Fruit fly (Drosophila melanogaster) whole organism, embryonic: Measurements from ENCODE around the gene Coq7.
A peak's percentile ranks its signal among the peaks of the same experiment; 100 is the strongest.

Experiments
- Asciz ChIP-seq: fragments of 200-800 bp; sonication (Bioruptor generic); optimal IDR thresholded peaks from 2 replicates; lab custom pipeline; 2017; ENCODE audit warnings: missing biosample characterization, mild to moderate bottlenecking, missing genetic modification characterization, missing genetic modification reagents
- CG10959 ChIP-seq: fragments of 200-800 bp; sonication (Bioruptor generic); IDR thresholded peaks from 2 replicates; pipeline ENCODE4 v1.3.6; 2022; ENCODE audit warnings: missing biosample characterization, missing genetic modification characterization
- CG11093 ChIP-seq: fragments of 200-800 bp; sonication (Bioruptor generic); IDR thresholded peaks from 3 replicates; pipeline ENCODE4 v1.3.6; 2022; ENCODE audit warnings: missing biosample characterization, missing genetic modification characterization
- CG11247 ChIP-seq: fragments of 200-800 bp; sonication (Bioruptor generic); IDR thresholded peaks from 2 replicates; pipeline ENCODE4 v1.3.6; 2022; ENCODE audit warnings: missing biosample characterization, missing genetic modification characterization
- CG15479 ChIP-seq: fragments of 200-800 bp; sonication (Bioruptor generic); optimal IDR thresholded peaks from 3 replicates; lab custom pipeline; 2019; ENCODE audit warnings: missing biosample characterization, mild to moderate bottlenecking, missing genetic modification characterization, moderate library complexity
- CG1602 ChIP-seq: fragments of 200-800 bp; sonication (Bioruptor generic); optimal IDR thresholded peaks from 3 replicates; lab custom pipeline; 2016; ENCODE audit warnings: missing biosample characterization, missing genetic modification characterization
- CG1792 ChIP-seq: fragments of 200-800 bp; sonication (Bioruptor generic); optimal IDR thresholded peaks from 2 replicates; lab custom pipeline; 2016; ENCODE audit warnings: missing biosample characterization, missing genetic modification characterization
- CG18476 ChIP-seq: fragments of 200-800 bp; sonication (Bioruptor generic); optimal IDR thresholded peaks from 2 replicates; lab custom pipeline; 2016; ENCODE audit warnings: missing biosample characterization, mild to moderate bottlenecking, missing genetic modification characterization
- CG2712 ChIP-seq: fragments of 200-800 bp; optimal IDR thresholded peaks from 3 replicates; lab custom pipeline; 2019; ENCODE audit warnings: missing biosample characterization, mild to moderate bottlenecking, missing genetic modification characterization, moderate library complexity
- CG30431 ChIP-seq: fragments of 200-800 bp; sonication (Bioruptor generic); optimal IDR thresholded peaks from 2 replicates; lab custom pipeline; 2017; ENCODE audit warnings: missing biosample characterization, missing genetic modification characterization
- CG31388 ChIP-seq: fragments of 200-800 bp; sonication (Bioruptor generic); optimal IDR thresholded peaks from 2 replicates; lab custom pipeline; 2016; ENCODE audit warnings: missing biosample characterization, missing genetic modification characterization
- CG3281 ChIP-seq: fragments of 200-800 bp; sonication (Bioruptor generic); optimal IDR thresholded peaks from 3 replicates; lab custom pipeline; 2017; ENCODE audit warnings: missing biosample characterization, mild to moderate bottlenecking, missing genetic modification characterization
- CG3995 ChIP-seq: fragments of 200-800 bp; sonication (Bioruptor generic); optimal IDR thresholded peaks from 3 replicates; lab custom pipeline; 2016; ENCODE audit warnings: missing biosample characterization, missing genetic modification characterization
- CG4424 ChIP-seq: fragments of 200-800 bp; sonication (Bioruptor generic); optimal IDR thresholded peaks from 3 replicates; lab custom pipeline; 2016; ENCODE audit warnings: missing biosample characterization, missing genetic modification characterization
- CG6689 ChIP-seq: fragments of 200-800 bp; sonication (Bioruptor generic); IDR thresholded peaks from 2 replicates; pipeline ENCODE4 v1.3.6; 2022; ENCODE audit warnings: missing biosample characterization, missing genetic modification characterization
- CG7987 ChIP-seq: fragments of 200-800 bp; sonication (Bioruptor generic); optimal IDR thresholded peaks from 2 replicates; lab custom pipeline; 2018; ENCODE audit warnings: missing biosample characterization, mild to moderate bottlenecking, missing genetic modification characterization, moderate library complexity
- CG8281 ChIP-seq: fragments of 200-800 bp; sonication (Bioruptor generic); optimal IDR thresholded peaks from 2 replicates; lab custom pipeline; 2018; ENCODE audit warnings: missing biosample characterization, mild to moderate bottlenecking, missing genetic modification characterization, moderate library complexity
- CG9727 ChIP-seq: fragments of 200-800 bp; sonication (Bioruptor generic); optimal IDR thresholded peaks from 3 replicates; lab custom pipeline; 2017; ENCODE audit warnings: missing biosample characterization, mild to moderate bottlenecking, missing genetic modification characterization
- CG9817 ChIP-seq: fragments of 200-800 bp; sonication (Bioruptor generic); optimal IDR thresholded peaks from 2 replicates; lab custom pipeline; 2018; ENCODE audit warnings: missing biosample characterization, mild to moderate bottlenecking, missing genetic modification characterization, moderate library complexity
- Doc2 ChIP-seq: fragments of 200-800 bp; sonication (Bioruptor generic); IDR thresholded peaks from 2 replicates; pipeline ENCODE4 v1.3.6; 2022; ENCODE audit warnings: missing biosample characterization, missing genetic modification characterization
- Lhr ChIP-seq: fragments of 200-800 bp; sonication (Bioruptor generic); optimal IDR thresholded peaks from 3 replicates; lab custom pipeline; 2017; ENCODE audit warnings: mild to moderate bottlenecking, missing biosample characterization, missing genetic modification reagents, missing genetic modification characterization
- Max ChIP-seq: fragments of 200-800 bp; sonication (Bioruptor generic); optimal IDR thresholded peaks from 2 replicates; lab custom pipeline; 2016; ENCODE audit warnings: missing biosample characterization, mild to moderate bottlenecking, missing genetic modification characterization
- Mes4 ChIP-seq: fragments of 200-800 bp; sonication (Bioruptor generic); optimal IDR thresholded peaks from 2 replicates; lab custom pipeline; 2016; ENCODE audit warnings: missing biosample characterization, missing genetic modification characterization
- Mrtf ChIP-seq: fragments of 200-800 bp; sonication (Bioruptor generic); IDR thresholded peaks from 3 replicates; pipeline ENCODE4 v1.3.6; 2022; ENCODE audit warnings: missing biosample characterization, missing genetic modification characterization
- NFAT ChIP-seq: fragments of 200-800 bp; sonication (Bioruptor generic); IDR thresholded peaks from 2 replicates; pipeline ENCODE4 v1.3.6; 2022; ENCODE audit warnings: missing biosample characterization, missing genetic modification characterization
- Nf-YA ChIP-seq: fragments of 200-800 bp; sonication (Bioruptor generic); IDR thresholded peaks from 2 replicates; pipeline ENCODE4 v1.3.6; 2022; ENCODE audit warnings: missing biosample characterization, missing genetic modification characterization
- Sin3A ChIP-seq: fragments of >200 bp; optimal IDR thresholded peaks from 2 replicates; lab custom pipeline; 2018
- Sox100B ChIP-seq: fragments of 200-800 bp; sonication (Bioruptor generic); optimal IDR thresholded peaks from 3 replicates; lab custom pipeline; 2018; ENCODE audit warnings: missing biosample characterization, mild to moderate bottlenecking, missing genetic modification characterization
- Spps ChIP-seq: fragments of 200-800 bp; sonication (Bioruptor generic); optimal IDR thresholded peaks from 2 replicates; lab custom pipeline; 2018; ENCODE audit warnings: missing biosample characterization, mild to moderate bottlenecking, missing genetic modification characterization
- Taf1 ChIP-seq: fragments of 200-800 bp; sonication (Bioruptor generic); IDR thresholded peaks from 2 replicates; pipeline ENCODE4 v1.3.6; 2022; ENCODE audit warnings: missing biosample characterization, missing genetic modification characterization
- ato ChIP-seq: fragments of 200-800 bp; sonication (Bioruptor generic); IDR thresholded peaks from 2 replicates; pipeline ENCODE4 v1.3.6; 2022; ENCODE audit warnings: missing biosample characterization, missing genetic modification characterization; ENCODE audit not compliant: partially characterized antibody
- chinmo ChIP-seq: fragments of 200-800 bp; sonication (Bioruptor generic); IDR thresholded peaks from 4 replicates; pipeline ENCODE4 v1.3.6; 2022; ENCODE audit warnings: missing biosample characterization, missing genetic modification characterization; ENCODE audit not compliant: partially characterized antibody
- chn ChIP-seq: fragments of 200-800 bp; sonication (Bioruptor generic); optimal IDR thresholded peaks from 2 replicates; lab custom pipeline; 2016; ENCODE audit warnings: missing biosample characterization, missing genetic modification characterization
- crc ChIP-seq: fragments of 200-800 bp; sonication (Bioruptor generic); optimal IDR thresholded peaks from 2 replicates; lab custom pipeline; 2016; ENCODE audit warnings: missing biosample characterization, missing genetic modification characterization
- da ChIP-seq: fragments of 200-800 bp; sonication (Bioruptor generic); optimal IDR thresholded peaks from 2 replicates; lab custom pipeline; 2016; ENCODE audit warnings: missing biosample characterization, missing genetic modification characterization
- gem ChIP-seq: fragments of 200-800 bp; sonication (Bioruptor generic); optimal IDR thresholded peaks from 2 replicates; lab custom pipeline; 2019; ENCODE audit warnings: missing biosample characterization, mild to moderate bottlenecking, missing genetic modification characterization, moderate library complexity
- insv ChIP-seq, 2 experiments: fragments of 200-800 bp; sonication (Bioruptor generic); optimal IDR thresholded peaks; 3 replicates each; lab custom pipeline; 2016 to 2018; ENCODE audit warnings: missing biosample characterization in 2 of 2, missing genetic modification characterization in 2 of 2
- kay ChIP-seq: fragments of 200-800 bp; sonication (Bioruptor generic); optimal IDR thresholded peaks from 2 replicates; lab custom pipeline; 2016; ENCODE audit warnings: missing biosample characterization, missing genetic modification characterization
- maf-S ChIP-seq: fragments of 200-800 bp; sonication (Bioruptor generic); optimal IDR thresholded peaks from 2 replicates; lab custom pipeline; 2016; ENCODE audit warnings: missing biosample characterization, missing genetic modification characterization
- mld ChIP-seq: fragments of 200-800 bp; sonication (Bioruptor generic); IDR thresholded peaks from 3 replicates; pipeline ENCODE4 v1.3.6; 2022; ENCODE audit warnings: missing biosample characterization, missing genetic modification characterization; ENCODE audit not compliant: partially characterized antibody
- nmo ChIP-seq: fragments of 200-800 bp; sonication (Bioruptor generic); optimal IDR thresholded peaks from 2 replicates; lab custom pipeline; 2018; ENCODE audit warnings: missing biosample characterization, mild to moderate bottlenecking, missing genetic modification characterization, moderate library complexity
- pros ChIP-seq: fragments of 200-800 bp; sonication (Bioruptor generic); optimal IDR thresholded peaks from 3 replicates; lab custom pipeline; 2019; ENCODE audit warnings: missing biosample characterization, mild to moderate bottlenecking, missing genetic modification characterization, moderate library complexity
- ro ChIP-seq: fragments of 200-800 bp; sonication (Bioruptor generic); IDR thresholded peaks from 2 replicates; pipeline ENCODE4 v1.3.6; 2022; ENCODE audit warnings: missing biosample characterization, missing genetic modification characterization
- sc ChIP-seq, 3 experiments: fragments of >200 bp in 2 of 3; fragments of 200-800 bp in 1 of 3; sonication (Bioruptor generic) in 1 of 3; optimal IDR thresholded peaks; 2 replicates in 2 of 3; 3 replicates in 1 of 3; lab custom pipeline; 2017; ENCODE audit warnings: mild to moderate bottlenecking in 1 of 3, missing biosample characterization in 1 of 3, missing genetic modification characterization in 1 of 3, missing genetic modification reagents in 1 of 3
- sens-2 ChIP-seq: fragments of 200-800 bp; sonication (Bioruptor generic); IDR thresholded peaks from 2 replicates; pipeline ENCODE4 v1.3.6; 2022; ENCODE audit warnings: missing biosample characterization, missing genetic modification characterization
- sim ChIP-seq: fragments of 200-800 bp; sonication (Bioruptor generic); IDR thresholded peaks from 2 replicates; pipeline ENCODE4 v1.3.6; 2022; ENCODE audit warnings: missing biosample characterization, missing genetic modification characterization
- tio ChIP-seq: fragments of 200-800 bp; sonication (Bioruptor generic); optimal IDR thresholded peaks from 2 replicates; lab custom pipeline; 2017; ENCODE audit warnings: missing biosample characterization, missing genetic modification characterization, inconsistent platforms
- trh ChIP-seq: fragments of 200-800 bp; sonication (Bioruptor generic); optimal IDR thresholded peaks from 2 replicates; lab custom pipeline; 2016; ENCODE audit warnings: missing biosample characterization, missing genetic modification characterization
- wor ChIP-seq: fragments of 200-800 bp; sonication (Bioruptor generic); IDR thresholded peaks from 2 replicates; pipeline ENCODE4 v1.3.6; 2022; ENCODE audit warnings: missing biosample characterization, missing genetic modification characterization
- yki ChIP-seq: fragments of >200 bp; optimal IDR thresholded peaks from 3 replicates; lab custom pipeline; 2018
- zfh2 ChIP-seq: fragments of 200-800 bp; sonication (Bioruptor generic); optimal IDR thresholded peaks from 2 replicates; lab custom pipeline; 2016; ENCODE audit warnings: missing biosample characterization, missing genetic modification characterization

Coq7 gene

dm6 chrX:6744088-6744487, 26.9 kb upstream of the Coq7 start, which contains the start of gene RpL17 (continued):
- TF ChIP-seq Sin3A (lab: Kevin White, UChicago) (peak; percentile 65), CG10959 (GFP tag; lab: Robert Waterston, UW) (peak; percentile 67), Spps (tag; lab: Kevin White, UChicago) (peak; percentile 46), gem (tag; lab: Kevin White, UChicago) (peak; percentile 68), yki (lab: Kevin White, UChicago) (no peak), CG31388 (GFP tag; lab: Kevin White, UChicago) (no peak), sim (GFP tag; lab: Robert Waterston, UW) (peak; percentile 65), pros (GFP tag; lab: Kevin White, UChicago) (peak; percentile 13), CG11247 (GFP tag; lab: Robert Waterston, UW) (peak; percentile 86), CG1792 (GFP tag; lab: Kevin White, UChicago) (peak; percentile 63), zfh2 (peak; percentile 84), Mes4 (GFP tag; lab: Kevin White, UChicago) (peak; percentile 93), CG1602 (GFP tag; lab: Kevin White, UChicago) (peak; percentile 65), CG15479 (GFP tag; lab: Kevin White, UChicago) (no peak), Max (GFP tag; lab: Kevin White, UChicago) (peak; percentile 57), NFAT (GFP tag; lab: Robert Waterston, UW) (peak; percentile 83), kay (GFP tag; lab: Kevin White, UChicago) (peak; percentile 34), CG30431 (GFP tag; lab: Kevin White, UChicago) (peak; percentile 78), CG2712 (tag; lab: Kevin White, UChicago) (peak; percentile 46), CG9727 (peak; percentile 84), Doc2 (peak; percentile 23; the same call in 1 of the 2 replicates), sc (optimal IDR thresholded peaks at IDR 0.05; lab: Kevin White, UChicago) (no peak), sc (GFP tag; optimal IDR thresholded peaks at IDR 0.05; lab: Kevin White, UChicago) (peak; percentile 45), da (peak; percentile 70), CG7987 (GFP tag; lab: Kevin White, UChicago) (peak; percentile 93), CG9817 (tag; lab: Kevin White, UChicago) (peak; percentile 81), chn (GFP tag; lab: Kevin White, UChicago) (peak; percentile 75), Mrtf (GFP tag; lab: Robert Waterston, UW) (peak; percentile 71; the same call in 2 of the 3 replicates), tio (GFP tag; lab: Kevin White, UChicago) (peak; percentile 7), ro (GFP tag; lab: Robert Waterston, UW) (no peak), trh (GFP tag; lab: Kevin White, UChicago) (peak; percentile 68), CG6689 (GFP tag; lab: Robert Waterston, UW) (peak; percentile 66), CG8281 (tag; lab: Kevin White, UChicago) (peak; percentile 62), nmo (GFP tag; lab: Kevin White, UChicago) (peak; percentile 75), ato (GFP tag; lab: Robert Waterston, UW) (no peak), CG3995 (GFP tag; lab: Kevin White, UChicago) (peak; percentile 47), Lhr (GFP tag; lab: Kevin White, UChicago) (peak; percentile 93), CG3281 (GFP tag; lab: Kevin White, UChicago) (peak; percentile 82), CG18476 (GFP tag; lab: Kevin White, UChicago) (peak; percentile 31), Asciz (GFP tag; lab: Kevin White, UChicago) (peak; percentile 77), CG11093 (GFP tag; lab: Robert Waterston, UW) (0 out of 3 replicates have a peak, but pooled peaks have one; percentile 17), Sox100B (GFP tag; lab: Kevin White, UChicago) (peak; percentile 63), chinmo (no peak), insv (GFP tag; optimal IDR thresholded peaks at IDR 0.05; lab: Kevin White, UChicago) (peak in 1 of 2 experiments; percentile 75), sens-2 (GFP tag; lab: Robert Waterston, UW) (peak; percentile 68; the same call in 1 of the 2 replicates), wor (GFP tag; lab: Robert Waterston, UW) (peak; percentile 39; the same call in 1 of the 2 replicates), crc (GFP tag; lab: Kevin White, UChicago) (peak; percentile 76), Taf1 (no peak; the same call in 1 of the 2 replicates), Nf-YA (GFP tag; lab: Robert Waterston, UW) (peak; percentile 78), maf-S (peak; percentile 77), CG4424 (GFP tag; lab: Kevin White, UChicago) (peak; percentile 63), mld (GFP tag; lab: Robert Waterston, UW) (no peak)
